Fruit fly (Drosophila melanogaster) whole organism, embryonic: ENCODE results near the gene Pif1B.
A peak's percentile ranks its signal among the peaks of the same experiment; 100 is the strongest.

Experiments used
- Abd-B ChIP-seq: fragments of 200-800 bp; sonication (Bioruptor generic); optimal IDR thresholded peaks from 2 replicates; lab custom pipeline; 2018; ENCODE audit warnings: missing biosample characterization, mild to moderate bottlenecking, missing genetic modification characterization, moderate library complexity
- Bgb ChIP-seq: fragments of 200-800 bp; sonication (Bioruptor generic); IDR thresholded peaks from 2 replicates; pipeline ENCODE4 v1.3.6; 2022; ENCODE audit warnings: missing biosample characterization, missing genetic modification characterization; ENCODE audit not compliant: partially characterized antibody
- CG10979 ChIP-seq: fragments of 200-800 bp; sonication (Bioruptor generic); optimal IDR thresholded peaks from 2 replicates; lab custom pipeline; 2018; ENCODE audit warnings: missing biosample characterization, mild to moderate bottlenecking, missing genetic modification characterization, moderate library complexity
- CG12104 ChIP-seq: fragments of 200-800 bp; sonication (Bioruptor generic); optimal IDR thresholded peaks from 3 replicates; lab custom pipeline; 2016; ENCODE audit warnings: missing biosample characterization, missing genetic modification characterization
- CG18011 ChIP-seq: fragments of 200-800 bp; sonication (Bioruptor generic); optimal IDR thresholded peaks from 2 replicates; lab custom pipeline; 2017; ENCODE audit warnings: missing biosample characterization, missing genetic modification characterization, mild to moderate bottlenecking, moderate library complexity, missing genotype
- CG18764 ChIP-seq: fragments of 200-800 bp; sonication (Bioruptor generic); optimal IDR thresholded peaks from 3 replicates; lab custom pipeline; 2016; ENCODE audit warnings: missing biosample characterization, missing genetic modification characterization
- CG42726 ChIP-seq: fragments of 200-800 bp; sonication (Bioruptor generic); IDR thresholded peaks from 2 replicates; pipeline ENCODE4 v1.3.6; 2022; ENCODE audit warnings: missing biosample characterization, missing genetic modification characterization; ENCODE audit not compliant: partially characterized antibody
- CG43689 ChIP-seq: fragments of 200-800 bp; sonication (Bioruptor generic); IDR thresholded peaks from 2 replicates; pipeline ENCODE4 v1.3.6; 2022; ENCODE audit warnings: missing biosample characterization, missing genetic modification characterization
- CG7786 ChIP-seq: fragments of 200-800 bp; sonication (Bioruptor generic); optimal IDR thresholded peaks from 2 replicates; lab custom pipeline; 2016; ENCODE audit warnings: missing biosample characterization, missing genetic modification characterization
- CG7928 ChIP-seq: fragments of 200-800 bp; sonication (Bioruptor generic); optimal IDR thresholded peaks from 2 replicates; lab custom pipeline; 2017; ENCODE audit warnings: missing biosample characterization, mild to moderate bottlenecking, missing genetic modification characterization
- CG8290 ChIP-seq, 3 experiments: fragments of 200-800 bp; sonication (Bioruptor generic); optimal IDR thresholded peaks; 2 replicates each; lab custom pipeline; 2016 to 2019; ENCODE audit warnings: missing biosample characterization in 3 of 3, missing genetic modification characterization in 3 of 3, mild to moderate bottlenecking in 2 of 3, moderate library complexity in 1 of 3
- Dip2 ChIP-seq: fragments of 200-800 bp; sonication (Bioruptor generic); IDR thresholded peaks from 2 replicates; pipeline ENCODE4 v1.3.6; 2022; ENCODE audit warnings: missing biosample characterization, missing genetic modification characterization
- Dip3 ChIP-seq: fragments of 200-800 bp; sonication (Bioruptor generic); optimal IDR thresholded peaks from 3 replicates; lab custom pipeline; 2016; ENCODE audit warnings: missing biosample characterization, missing genetic modification characterization
- Dll ChIP-seq: fragments of 200-800 bp; sonication (Bioruptor generic); IDR thresholded peaks from 4 replicates; pipeline ENCODE4 v1.3.6; 2022; ENCODE audit warnings: missing biosample characterization, missing genetic modification characterization; ENCODE audit not compliant: partially characterized antibody
- Doc2 ChIP-seq: fragments of 200-800 bp; sonication (Bioruptor generic); IDR thresholded peaks from 2 replicates; pipeline ENCODE4 v1.3.6; 2022; ENCODE audit warnings: missing biosample characterization, missing genetic modification characterization
- Dref ChIP-seq: fragments of 200-800 bp; sonication (Bioruptor generic); IDR thresholded peaks from 2 replicates; pipeline ENCODE4 v1.3.6; 2022; ENCODE audit warnings: missing biosample characterization, missing genetic modification characterization
- E2f1 ChIP-seq: fragments of 200-800 bp; sonication (Bioruptor generic); IDR thresholded peaks from 2 replicates; pipeline ENCODE4 v1.3.6; 2022; ENCODE audit warnings: missing biosample characterization, missing genetic modification characterization
- Ets97D ChIP-seq: fragments of 200-800 bp; sonication (Bioruptor generic); optimal IDR thresholded peaks from 3 replicates; lab custom pipeline; 2016; ENCODE audit warnings: missing biosample characterization, missing genetic modification characterization
- Fer3 ChIP-seq: fragments of 200-800 bp; sonication (Bioruptor generic); optimal IDR thresholded peaks from 2 replicates; lab custom pipeline; 2018; ENCODE audit warnings: missing biosample characterization, mild to moderate bottlenecking, missing genetic modification characterization, moderate library complexity
- Gsc ChIP-seq: fragments of 200-800 bp; sonication (Bioruptor generic); IDR thresholded peaks from 2 replicates; pipeline ENCODE4 v1.3.6; 2022; ENCODE audit warnings: missing biosample characterization, missing genetic modification characterization
- HHEX ChIP-seq: fragments of 200-800 bp; sonication (Bioruptor generic); optimal IDR thresholded peaks from 3 replicates; lab custom pipeline; 2017; ENCODE audit warnings: missing biosample characterization, mild to moderate bottlenecking, missing genetic modification characterization, missing genetic modification reagents
- HLH3B ChIP-seq: fragments of 200-800 bp; sonication (Bioruptor generic); IDR thresholded peaks from 2 replicates; pipeline ENCODE4 v1.3.6; 2022; ENCODE audit warnings: missing biosample characterization, missing genetic modification characterization
- HLH54F ChIP-seq: fragments of 200-800 bp; sonication (Bioruptor generic); optimal IDR thresholded peaks from 3 replicates; lab custom pipeline; 2016; ENCODE audit warnings: missing biosample characterization, missing genetic modification characterization
- HmgZ ChIP-seq: fragments of 200-800 bp; sonication (Bioruptor generic); optimal IDR thresholded peaks from 2 replicates; lab custom pipeline; 2018; ENCODE audit warnings: missing biosample characterization, mild to moderate bottlenecking, missing genetic modification characterization
- Lhr ChIP-seq: fragments of 200-800 bp; sonication (Bioruptor generic); optimal IDR thresholded peaks from 3 replicates; lab custom pipeline; 2017; ENCODE audit warnings: mild to moderate bottlenecking, missing biosample characterization, missing genetic modification reagents, missing genetic modification characterization
- NfI ChIP-seq: fragments of 200-800 bp; sonication (Bioruptor generic); optimal IDR thresholded peaks from 3 replicates; lab custom pipeline; 2018; ENCODE audit warnings: missing biosample characterization, mild to moderate bottlenecking, missing genetic modification characterization, moderate library complexity
- Pdp1 ChIP-seq, 2 experiments: fragments of 200-800 bp; sonication (Bioruptor generic); optimal IDR thresholded peaks; 3 replicates each; lab custom pipeline; 2016; ENCODE audit warnings: missing biosample characterization in 2 of 2, missing genetic modification characterization in 2 of 2, mild to moderate bottlenecking in 1 of 2, moderate library complexity in 1 of 2
- Poxn ChIP-seq: fragments of 200-800 bp; sonication (Bioruptor generic); IDR thresholded peaks from 2 replicates; pipeline ENCODE4 v1.3.6; 2022; ENCODE audit warnings: missing biosample characterization, missing genetic modification characterization
- Xbp1 ChIP-seq: fragments of 200-800 bp; sonication (Bioruptor generic); optimal IDR thresholded peaks from 3 replicates; lab custom pipeline; 2016; ENCODE audit warnings: missing biosample characterization, mild to moderate bottlenecking, missing genetic modification characterization
- ab ChIP-seq: fragments of 200-800 bp; sonication (Bioruptor generic); optimal IDR thresholded peaks from 2 replicates; lab custom pipeline; 2016; ENCODE audit warnings: missing biosample characterization, missing genetic modification characterization
- abd-A ChIP-seq: fragments of 200-800 bp; sonication (Bioruptor generic); optimal IDR thresholded peaks from 3 replicates; lab custom pipeline; 2019; ENCODE audit warnings: missing biosample characterization, mild to moderate bottlenecking, missing genetic modification characterization, moderate library complexity
- btn ChIP-seq: fragments of 200-800 bp; sonication (Bioruptor generic); optimal IDR thresholded peaks from 2 replicates; lab custom pipeline; 2016; ENCODE audit warnings: missing biosample characterization, missing genetic modification characterization
- cad ChIP-seq: fragments of >200 bp; optimal IDR thresholded peaks from 2 replicates; lab custom pipeline; 2017; ENCODE audit warnings: missing biosample characterization, missing genetic modification characterization
- corto ChIP-seq: fragments of 200-800 bp; sonication (Bioruptor generic); optimal IDR thresholded peaks from 2 replicates; lab custom pipeline; 2016; ENCODE audit warnings: missing biosample characterization, mild to moderate bottlenecking, missing genetic modification characterization, moderate library complexity
- crp ChIP-seq, 2 experiments: fragments of 200-800 bp; sonication (Bioruptor generic); optimal IDR thresholded peaks; 2 replicates in 1 of 2; 3 replicates in 1 of 2; lab custom pipeline; 2017; ENCODE audit warnings: missing biosample characterization in 2 of 2, missing genetic modification characterization in 2 of 2, mild to moderate bottlenecking in 1 of 2, moderate library complexity in 1 of 2
- dan ChIP-seq: fragments of 200-800 bp; sonication (Bioruptor generic); IDR thresholded peaks from 2 replicates; pipeline ENCODE4 v1.3.6; 2022; ENCODE audit warnings: missing biosample characterization, missing genetic modification characterization
- eyg ChIP-seq: fragments of 200-800 bp; sonication (Bioruptor generic); optimal IDR thresholded peaks from 3 replicates; lab custom pipeline; 2016; ENCODE audit warnings: missing biosample characterization, missing genetic modification characterization
- fru ChIP-seq: fragments of >200 bp; optimal IDR thresholded peaks from 2 replicates; lab custom pipeline; 2017
- gcm2 ChIP-seq: fragments of 200-800 bp; sonication (Bioruptor generic); optimal IDR thresholded peaks from 2 replicates; lab custom pipeline; 2016; ENCODE audit warnings: missing biosample characterization, missing genetic modification characterization
- grn ChIP-seq: fragments of 200-800 bp; sonication (Bioruptor generic); optimal IDR thresholded peaks from 3 replicates; lab custom pipeline; 2017; ENCODE audit warnings: missing biosample characterization, missing genetic modification characterization
- gsb ChIP-seq: fragments of 200-800 bp; sonication (Bioruptor generic); IDR thresholded peaks from 2 replicates; pipeline ENCODE4 v1.3.6; 2022; ENCODE audit warnings: missing biosample characterization, missing genetic modification characterization
- pan ChIP-seq, 4 experiments: fragments of >200 bp in 3 of 4; fragments of 200-800 bp in 1 of 4; sonication (Bioruptor generic) in 1 of 4; optimal IDR thresholded peaks in 3 of 4; IDR thresholded peaks in 1 of 4; 2 replicates each; pipeline versions ENCODE4 v1.3.6 to Lab custom; 2017 to 2022; ENCODE audit warnings: missing biosample characterization in 2 of 4, missing genetic modification characterization in 2 of 4, mixed read lengths in 1 of 4
- peb ChIP-seq: fragments of 200-800 bp; sonication (Bioruptor generic); IDR thresholded peaks from 2 replicates; pipeline ENCODE4 v1.3.6; 2022; ENCODE audit warnings: missing biosample characterization, missing genetic modification characterization
- pum ChIP-seq: fragments of 200-800 bp; sonication (Bioruptor generic); optimal IDR thresholded peaks from 2 replicates; lab custom pipeline; 2016; ENCODE audit warnings: missing biosample characterization, missing genetic modification characterization
- rib ChIP-seq: fragments of 200-800 bp; sonication (Bioruptor generic); IDR thresholded peaks from 2 replicates; pipeline ENCODE4 v1.3.6; 2022; ENCODE audit warnings: missing biosample characterization, missing genetic modification characterization

The Pif1B gene

DNA sequence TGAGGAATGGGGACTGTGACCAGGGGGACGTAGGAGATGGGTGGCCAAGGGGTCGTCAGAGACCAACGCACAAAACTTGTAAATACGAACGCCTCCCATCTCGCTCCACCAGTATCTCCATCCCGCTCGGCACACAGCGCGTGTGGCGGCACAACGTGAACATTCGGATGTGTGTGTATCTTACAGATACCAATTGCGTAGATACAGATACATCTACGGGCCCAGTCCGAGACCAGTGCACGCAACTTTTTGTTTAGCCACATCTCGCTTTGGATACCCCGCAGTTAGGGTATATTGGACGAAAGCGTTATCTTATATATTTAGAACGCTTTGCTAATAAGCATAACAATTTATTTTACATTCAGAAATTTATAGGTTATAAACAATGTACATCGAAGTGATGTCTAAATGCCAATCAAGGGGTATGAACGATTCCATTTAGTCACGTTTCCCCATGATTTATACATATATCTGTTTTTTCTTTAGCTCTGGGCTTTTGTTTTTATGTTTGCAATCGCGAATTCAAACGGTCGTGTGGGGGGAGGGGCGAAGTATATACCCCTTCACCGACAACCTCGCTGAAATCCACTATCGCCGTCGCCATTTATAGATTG is 10.5 kb upstream of the Pif1B start (continued):
- TF ChIP-seq Lhr = peak; percentile 92
- TF ChIP-seq crp (GFP tag; optimal IDR thresholded peaks at IDR 0.05; lab: Kevin White, UChicago) = peak; percentile 38 to 74

DNA sequence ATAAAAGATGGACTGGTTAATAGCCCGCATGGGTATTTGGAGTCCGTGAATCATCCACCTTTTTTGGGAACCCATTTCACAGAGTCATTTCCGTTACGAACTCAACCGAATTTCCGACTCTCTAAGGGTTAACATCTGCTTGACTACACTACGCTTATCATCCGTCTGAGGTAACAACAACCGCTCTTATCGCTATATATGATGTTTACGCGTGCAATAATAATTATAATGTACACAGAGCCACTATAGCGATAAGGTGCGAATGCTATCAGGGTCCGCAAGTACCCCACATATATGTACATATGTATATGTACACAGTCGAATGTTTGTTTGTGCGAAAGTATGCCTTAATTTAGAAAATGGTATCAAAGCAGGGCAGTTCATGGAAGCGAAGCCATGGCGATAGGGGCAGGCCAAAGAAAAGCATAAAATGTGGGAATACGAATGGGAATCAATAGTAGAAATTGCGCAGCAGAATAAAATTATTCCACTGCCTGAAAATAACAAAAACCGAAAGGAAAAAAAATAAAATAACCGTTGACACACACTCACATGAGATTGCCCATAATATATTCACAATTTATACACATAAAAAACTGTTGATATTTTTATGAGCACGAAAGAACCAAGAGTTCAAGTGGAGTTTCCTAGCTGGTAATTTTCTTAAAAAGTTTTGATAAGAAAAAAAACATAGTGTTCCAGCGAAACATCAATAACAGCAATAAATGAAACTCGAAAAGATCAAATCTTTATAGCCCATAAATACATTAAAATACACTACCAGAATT is 9.6 kb upstream of the Pif1B start:
- peak; percentile 98 for TF ChIP-seq grn (GFP tag; lab: Kevin White, UChicago)
- TF ChIP-seq ab (GFP tag; lab: Kevin White, UChicago) = no peak
- peak; percentile 89 for TF ChIP-seq CG12104 (GFP tag; lab: Kevin White, UChicago)
- no peak for TF ChIP-seq Gsc
- TF ChIP-seq gcm2 (GFP tag; lab: Kevin White, UChicago) = peak; percentile 68
- no peak for TF ChIP-seq fru (lab: Kevin White, UChicago)
- peak; percentile 68 for TF ChIP-seq CG7786 (GFP tag; lab: Kevin White, UChicago)
- peak; percentile 69 for TF ChIP-seq gsb
- TF ChIP-seq btn (GFP tag; lab: Kevin White, UChicago) = peak; percentile 80
- TF ChIP-seq CG8290 (GFP tag; optimal IDR thresholded peaks at IDR 0.05; lab: Kevin White, UChicago) = peak; percentile 62
- peak; percentile 95 to 98 for TF ChIP-seq CG8290 (tag; optimal IDR thresholded peaks at IDR 0.05; lab: Kevin White, UChicago)
- TF ChIP-seq pan (optimal IDR thresholded peaks at IDR 0.05; lab: Kevin White, UChicago) = no peak
- peak in 1 of 2 experiments; percentile 61 for TF ChIP-seq pan (GFP tag; optimal IDR thresholded peaks at IDR 0.05 in 1 of 2, IDR thresholded peaks at IDR 0.05 in 1 of 2)
- TF ChIP-seq peb (GFP tag; lab: Robert Waterston, UW) = peak; percentile 43; the same call in 1 of the 2 replicates
- no peak for TF ChIP-seq dan (GFP tag; lab: Robert Waterston, UW)
- peak; percentile 82 for TF ChIP-seq Fer3 (tag; lab: Kevin White, UChicago)
- TF ChIP-seq HmgZ = peak; percentile 97
- peak; percentile 80 for TF ChIP-seq abd-A
- peak; percentile 79 for TF ChIP-seq NfI (GFP tag; lab: Kevin White, UChicago)
- peak; percentile 49; the same call in 1 of the 2 replicates for TF ChIP-seq E2f1
- peak in 1 of 2 experiments; percentile 95 for TF ChIP-seq Pdp1 (GFP tag; optimal IDR thresholded peaks at IDR 0.05; lab: Kevin White, UChicago)
- TF ChIP-seq CG7928 (GFP tag; lab: Kevin White, UChicago) = peak; percentile 48
- no peak for TF ChIP-seq Poxn (GFP tag; lab: Robert Waterston, UW)
- TF ChIP-seq CG42726 = no peak
- TF ChIP-seq Dref (GFP tag; lab: Robert Waterston, UW) = no peak; the same call in 1 of the 2 replicates
- peak; percentile 93 for TF ChIP-seq HHEX
- TF ChIP-seq CG18764 (GFP tag; lab: Kevin White, UChicago) = peak; percentile 89
- TF ChIP-seq Doc2 = no peak
- TF ChIP-seq HLH54F (GFP tag; lab: Kevin White, UChicago) = peak; percentile 59
- peak; percentile 74; the same call in 1 of the 2 replicates for TF ChIP-seq HLH3B (GFP tag; lab: Robert Waterston, UW)
- no peak for TF ChIP-seq cad (GFP tag; lab: Kevin White, UChicago)
- TF ChIP-seq CG43689 (GFP tag; lab: Robert Waterston, UW) = no peak
- peak; percentile 10 for TF ChIP-seq corto (GFP tag; lab: Kevin White, UChicago)
- TF ChIP-seq Xbp1 (GFP tag; lab: Kevin White, UChicago) = peak; percentile 23
- peak; percentile 72 for TF ChIP-seq Abd-B
- TF ChIP-seq CG18011 (GFP tag; lab: Kevin White, UChicago) = peak; percentile 59
- peak; percentile 87 for TF ChIP-seq rib
- TF ChIP-seq Dll (GFP tag; lab: Robert Waterston, UW) = no peak
- TF ChIP-seq Ets97D = peak; percentile 22
- peak; percentile 47 for TF ChIP-seq CG10979 (tag; lab: Kevin White, UChicago)
- peak; percentile 61 for TF ChIP-seq eyg (GFP tag; lab: Kevin White, UChicago)
- no peak for TF ChIP-seq Dip2 (GFP tag; lab: Robert Waterston, UW)
- peak; percentile 41 for TF ChIP-seq Dip3
- TF ChIP-seq pum (GFP tag; lab: Kevin White, UChicago) = peak; percentile 23
- TF ChIP-seq Bgb = peak; percentile 25; the same call in 1 of the 2 replicates
